Worm (Caenorhabditis elegans): ENCODE data around the gene egl-20.

Gene egl-20

ce11 chrIV:9778016-9778415, 37.3 kb downstream of the egl-20 start, which contains the start of gene T13F2.6 (continued):
- TF ChIP-seq lin-38 (GFP tag; IDR thresholded peaks at IDR 0.05) (peak; percentile 75), duxl-1 (tag; optimal IDR thresholded peaks at IDR 0.05; ENCODE audit: poor library complexity) (no peak), ceh-82 (tag; optimal IDR thresholded peaks at IDR 0.05) (no peak), ZK337.2 (GFP tag; IDR thresholded peaks at IDR 0.05) (no peak), Y48G9A.11 (GFP tag; IDR thresholded peaks at IDR 0.05) (peak; percentile 79; the same call in 1 of the 2 replicates), nhr-102 (tag; optimal IDR thresholded peaks at IDR 0.05) (no peak), php-3 (GFP tag; IDR thresholded peaks at IDR 0.05) (no peak), F37D6.2 (tag; optimal IDR thresholded peaks at IDR 0.05) (no peak), F44E2.7 (GFP tag; IDR thresholded peaks at IDR 0.05) (no peak), lsy-2 (tag; optimal IDR thresholded peaks at IDR 0.05) (peak in 1 of 2 experiments; percentile 77), ztf-11 (tag; optimal IDR thresholded peaks at IDR 0.05) (no peak), hlh-11 (tag; optimal IDR thresholded peaks at IDR 0.05) (no peak), hmg-1.1 (GFP tag; IDR thresholded peaks at IDR 0.05) (no peak), gei-8 (GFP tag; optimal IDR thresholded peaks at IDR 0.05) (no peak), snpc-1.2 (GFP tag; IDR thresholded peaks at IDR 0.05) (peak; percentile 81)

- TF ChIP-seq dpl-1 (GFP tag; optimal IDR thresholded peaks at IDR 0.05) (peak; percentile 92), hif-1 (tag; optimal IDR thresholded peaks at IDR 0.05) (peak in 1 of 2 experiments; percentile 57), lim-7 (GFP tag; IDR thresholded peaks at IDR 0.05) (no peak), nhr-6 (tag; optimal IDR thresholded peaks at IDR 0.05) (peak; percentile 44), F49E8.2 (tag; optimal IDR thresholded peaks at IDR 0.05; ENCODE audit: borderline replicate concordance) (no peak), mes-2 (tag; optimal IDR thresholded peaks at IDR 0.05; ENCODE audit: poor library complexity, severe bottlenecking) (peak; percentile 93)
Observed at ce11 chrIV:9777535-9777934, 37.8 kb downstream of the egl-20 start, which contains the start of gene sna-2. Gene sna-2 (minus strand): TSS chrIV:9777634.

- TF ChIP-seq T20F7.1 (GFP tag; optimal IDR thresholded peaks at IDR 0.05): no peak
Observed at ce11 chrIV:9773441-9773840, 41.9 kb downstream of the egl-20 start.

- TF ChIP-seq madf-5 (GFP tag; IDR thresholded peaks at IDR 0.05): no peak
- TF ChIP-seq mep-1 (tag; optimal IDR thresholded peaks at IDR 0.05): no peak
- TF ChIP-seq ztf-7 (tag; optimal IDR thresholded peaks at IDR 0.05): no peak
- TF ChIP-seq nhr-77 (tag; optimal IDR thresholded peaks at IDR 0.05): no peak
- TF ChIP-seq ctbp-1 (GFP tag; IDR thresholded peaks at IDR 0.05): no peak
- no peak for TF ChIP-seq Y48G9A.11 (GFP tag; IDR thresholded peaks at IDR 0.05)
- no peak for TF ChIP-seq tag-97 (GFP tag; IDR thresholded peaks at IDR 0.05)
- TF ChIP-seq mdl-1 (tag; optimal IDR thresholded peaks at IDR 0.05): no peak
- no peak for TF ChIP-seq mes-2 (tag; optimal IDR thresholded peaks at IDR 0.05; ENCODE audit: poor library complexity, severe bottlenecking)
Observed at ce11 chrIV:9772096-9772720, 43.1 kb downstream of the egl-20 start, which contains the start of gene cav-1. Gene cav-1 (plus strand): TSS chrIV:9772510.

ce11 chrIV:9770798-9771197, 44.5 kb downstream of the egl-20 start:
- TF ChIP-seq T26A8.4 (GFP tag; IDR thresholded peaks at IDR 0.05) (no peak), lin-15B (tag; optimal IDR thresholded peaks at IDR 0.05) (no peak), nhr-6 (tag; optimal IDR thresholded peaks at IDR 0.05) (no peak), fos-1 (tag; optimal IDR thresholded peaks at IDR 0.05) (no peak), arid-1 (GFP tag; conservative IDR thresholded peaks at IDR 0.05) (no peak), snpc-4 (tag; optimal IDR thresholded peaks at IDR 0.05) (no peak), skn-1 (tag; optimal IDR thresholded peaks at IDR 0.05) (no peak), Y105C5A.15 (GFP tag; IDR thresholded peaks at IDR 0.05) (no peak), ctbp-1 (GFP tag; IDR thresholded peaks at IDR 0.05) (no peak), unc-39 (tag; optimal IDR thresholded peaks at IDR 0.05) (no peak), php-3 (GFP tag; IDR thresholded peaks at IDR 0.05) (no peak), dve-1 (tag; optimal IDR thresholded peaks at IDR 0.05; ENCODE audit: insufficient read depth) (no peak)

All from whole organism, L4 larva.